Worm (Caenorhabditis elegans): ENCODE results near the gene F23B12.4.

F23B12.4 gene

DNA sequence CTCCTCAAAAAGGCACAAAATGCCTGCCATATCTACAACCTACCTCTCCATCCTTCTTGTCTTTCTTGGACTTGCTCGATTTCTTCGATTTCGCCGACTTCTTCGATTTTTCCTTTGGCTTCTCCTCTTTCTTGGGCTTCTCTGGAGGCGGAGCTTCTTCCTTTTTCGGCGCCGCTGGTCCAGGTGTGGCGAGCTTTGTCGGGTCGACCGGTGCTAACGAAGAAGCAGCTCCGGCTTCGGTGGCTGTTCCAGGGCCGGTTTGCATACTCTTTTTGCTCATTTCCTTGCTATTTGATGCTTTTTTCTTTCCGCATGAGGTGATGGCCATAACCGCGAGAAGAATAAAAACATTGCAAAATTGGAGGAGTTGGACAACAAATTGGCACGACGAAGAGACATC is 39.6 kb downstream of the F23B12.4 start:
- TF ChIP-seq mdl-1 (tag; optimal IDR thresholded peaks at IDR 0.05), result no peak

DNA sequence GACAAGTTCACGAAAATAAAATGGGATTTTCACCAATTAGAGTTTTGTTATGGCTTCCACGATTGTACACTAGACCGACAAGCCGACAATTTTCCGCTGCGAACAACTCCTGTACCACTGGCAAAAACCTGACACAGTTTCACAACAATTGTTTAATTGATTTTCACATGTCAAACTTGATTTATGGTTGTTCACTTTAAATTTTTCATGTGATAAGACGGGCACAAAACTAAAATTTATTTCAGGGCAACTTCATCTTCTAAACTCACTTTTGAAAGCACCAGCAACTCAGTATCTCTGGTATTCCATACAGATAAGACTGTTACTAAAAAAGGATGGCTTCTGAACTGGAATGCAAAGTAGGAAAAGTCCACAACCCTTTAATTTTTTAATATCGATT is 40.5 kb downstream of the F23B12.4 start, which contains the start of gene R02D5.7:
Gene R02D5.7 (minus strand): TSS at position 101 of the 400 bp plus-strand sequence.
- TF ChIP-seq fos-1 (tag; optimal IDR thresholded peaks at IDR 0.05) (no peak), nhr-10 (tag; optimal IDR thresholded peaks at IDR 0.05) (no peak), F13H6.1 (tag; optimal IDR thresholded peaks at IDR 0.05) (no peak), sem-4 (tag; optimal IDR thresholded peaks at IDR 0.05) (no peak), R02D3.7 (tag; optimal IDR thresholded peaks at IDR 0.05) (no peak), alr-1 (tag; optimal IDR thresholded peaks at IDR 0.05) (no peak)

DNA sequence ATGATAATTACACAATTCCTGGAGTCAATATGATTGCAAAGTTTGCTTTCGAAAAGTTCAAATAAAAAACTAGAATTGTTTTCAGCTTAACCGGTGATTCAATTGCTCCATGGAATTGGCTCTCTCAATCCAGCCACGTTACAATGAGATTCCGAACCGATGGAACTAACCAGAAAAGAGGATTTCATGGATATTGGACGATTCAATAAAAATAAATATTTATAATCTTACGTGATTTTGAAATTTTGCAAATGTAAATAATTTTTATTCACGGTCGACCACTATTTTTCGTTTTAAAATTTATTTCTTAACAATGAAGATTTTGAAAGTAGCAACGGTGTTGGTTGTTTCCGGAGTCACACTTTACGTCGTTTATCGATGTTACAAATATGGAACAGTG is 41.0 kb downstream of the F23B12.4 start, which contains the start of gene R02D5.10:
Gene R02D5.10 (plus strand): TSS at position 301 of the 400 bp plus-strand sequence.
- TF ChIP-seq sem-4 (tag; optimal IDR thresholded peaks at IDR 0.05) (no peak), ceh-16 (tag; optimal IDR thresholded peaks at IDR 0.05) (no peak), blmp-1 (tag; optimal IDR thresholded peaks at IDR 0.05; ENCODE audit: insufficient read depth) (no peak), dmd-4 (tag; optimal IDR thresholded peaks at IDR 0.05) (no peak), unc-62 (GFP tag; optimal IDR thresholded peaks at IDR 0.05) (no peak), unc-55 (GFP tag; optimal IDR thresholded peaks at IDR 0.05) (no peak), nhr-23 (tag; optimal IDR thresholded peaks at IDR 0.05) (no peak), Y55F3AM.14 (GFP tag; optimal IDR thresholded peaks at IDR 0.05) (no peak)

DNA sequence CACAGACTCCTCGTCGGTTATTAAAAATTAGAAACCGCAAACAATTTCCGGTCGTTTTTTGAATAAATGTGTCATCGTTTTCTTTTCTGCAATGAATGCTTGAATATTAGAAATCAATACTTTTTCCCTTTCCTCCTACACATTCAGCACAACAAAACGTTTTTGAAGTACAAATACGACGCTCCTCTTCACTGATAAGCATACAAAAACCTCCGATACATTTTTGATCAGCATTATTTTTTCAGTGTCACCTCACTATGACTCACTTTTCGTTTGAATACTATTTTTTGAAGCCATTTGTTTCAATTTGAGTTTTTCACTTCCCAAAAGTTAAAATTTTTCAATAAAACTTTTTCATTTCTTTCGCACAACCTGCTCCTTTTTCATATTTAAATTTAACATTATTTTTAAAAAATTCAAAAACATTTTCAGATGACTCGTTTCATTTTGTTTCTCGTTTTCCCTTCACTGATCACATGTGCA is 41.8 kb downstream of the F23B12.4 start, which contains the start of gene R02D5.3:
Gene R02D5.3 (plus strand): TSS at position 433 of the 483 bp plus-strand sequence.
- no peak for TF ChIP-seq unc-55 (GFP tag; optimal IDR thresholded peaks at IDR 0.05)
- TF ChIP-seq fos-1 (tag; optimal IDR thresholded peaks at IDR 0.05), result peak; percentile 96
- TF ChIP-seq skn-1 (tag; optimal IDR thresholded peaks at IDR 0.05), result peak; percentile 61

DNA sequence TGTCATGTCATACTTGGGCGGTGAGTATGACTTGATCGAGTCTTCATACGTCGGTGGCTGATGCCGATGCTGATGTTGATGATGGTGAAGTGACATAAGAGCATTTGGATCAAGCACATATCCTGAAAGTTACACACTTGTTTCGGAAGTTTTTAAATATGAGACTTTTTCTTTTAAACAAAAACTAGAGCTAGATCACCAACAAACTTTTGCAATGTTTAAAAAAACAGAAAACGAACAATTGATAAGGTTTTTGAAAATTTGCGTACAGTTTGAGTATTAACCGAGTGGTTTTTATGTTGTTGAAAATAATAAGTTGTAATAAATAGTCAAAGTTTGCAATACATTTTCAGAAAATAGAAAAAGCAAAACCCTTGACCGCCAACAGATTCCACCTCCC is 43.6 kb downstream of the F23B12.4 start, which contains the start of gene R02D5.4:
Gene R02D5.4 (minus strand): TSS at position 101 of the 400 bp plus-strand sequence.
- TF ChIP-seq mab-5 (tag; optimal IDR thresholded peaks at IDR 0.05) (no peak), unc-62 (GFP tag; optimal IDR thresholded peaks at IDR 0.05) (no peak), dmd-4 (tag; optimal IDR thresholded peaks at IDR 0.05) (no peak), Y55F3AM.14 (GFP tag; optimal IDR thresholded peaks at IDR 0.05) (no peak), nhr-129 (tag; optimal IDR thresholded peaks at IDR 0.05) (no peak), lin-39 (tag; optimal IDR thresholded peaks at IDR 0.05) (no peak), egl-27 (tag; optimal IDR thresholded peaks at IDR 0.05) (no peak), skn-1 (tag; optimal IDR thresholded peaks at IDR 0.05) (no peak), nhr-77 (tag; optimal IDR thresholded peaks at IDR 0.05) (no peak), nhr-11 (tag; optimal IDR thresholded peaks at IDR 0.05) (no peak), nhr-10 (tag; optimal IDR thresholded peaks at IDR 0.05) (no peak), sma-3 (GFP tag; optimal IDR thresholded peaks at IDR 0.05) (no peak), ama-1 (optimal IDR thresholded peaks at IDR 0.05) (no peak), mdl-1 (tag; optimal IDR thresholded peaks at IDR 0.05) (no peak)

DNA sequence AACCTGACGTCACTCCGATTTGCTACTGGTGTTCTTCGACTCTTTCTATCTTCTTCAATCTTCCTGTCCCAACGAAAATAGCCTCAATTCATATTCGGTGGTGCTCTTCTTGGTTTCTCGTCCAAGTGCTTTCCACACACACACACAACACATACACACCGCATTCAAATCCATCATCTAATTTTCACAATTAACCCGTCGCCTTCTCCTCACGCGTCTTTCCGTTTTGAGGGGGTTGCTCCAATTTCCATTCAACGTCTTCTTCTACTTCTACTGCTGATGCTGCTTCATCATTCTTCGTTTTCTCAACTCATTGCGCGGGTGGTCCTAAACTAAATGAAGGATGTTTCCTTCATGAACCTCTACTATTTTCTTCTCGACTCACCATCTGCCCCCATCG is 50.2 kb downstream of the F23B12.4 start:
- no peak for TF ChIP-seq fos-1 (tag; optimal IDR thresholded peaks at IDR 0.05)
- no peak for TF ChIP-seq ZK546.5 (tag; optimal IDR thresholded peaks at IDR 0.05)
- no peak for TF ChIP-seq unc-62 (GFP tag; optimal IDR thresholded peaks at IDR 0.05)
- no peak for TF ChIP-seq elt-3 (tag; optimal IDR thresholded peaks at IDR 0.05)
- TF ChIP-seq unc-39 (tag; optimal IDR thresholded peaks at IDR 0.05), result no peak
- no peak for TF ChIP-seq elt-1 (tag; optimal IDR thresholded peaks at IDR 0.05)
- TF ChIP-seq peb-1 (tag; optimal IDR thresholded peaks at IDR 0.05), result no peak
- TF ChIP-seq snpc-4 (tag; optimal IDR thresholded peaks at IDR 0.05), result no peak
- no peak for TF ChIP-seq nhr-10 (tag; optimal IDR thresholded peaks at IDR 0.05)
- TF ChIP-seq F13H6.1 (tag; optimal IDR thresholded peaks at IDR 0.05), result no peak
- no peak for TF ChIP-seq nhr-6 (tag; optimal IDR thresholded peaks at IDR 0.05)
- no peak for TF ChIP-seq sem-4 (tag; optimal IDR thresholded peaks at IDR 0.05)
- TF ChIP-seq lin-13 (GFP tag; optimal IDR thresholded peaks at IDR 0.05), result no peak
- no peak for TF ChIP-seq unc-55 (GFP tag; optimal IDR thresholded peaks at IDR 0.05)
- TF ChIP-seq blmp-1 (tag; optimal IDR thresholded peaks at IDR 0.05; ENCODE audit: insufficient read depth), result no peak
- TF ChIP-seq nhr-11 (tag; optimal IDR thresholded peaks at IDR 0.05), result no peak
- TF ChIP-seq ceh-16 (tag; optimal IDR thresholded peaks at IDR 0.05), result no peak
- no peak for TF ChIP-seq mdl-1 (tag; optimal IDR thresholded peaks at IDR 0.05)
- TF ChIP-seq ztf-11 (tag; optimal IDR thresholded peaks at IDR 0.05), result no peak
- no peak for TF ChIP-seq lsy-2 (tag; optimal IDR thresholded peaks at IDR 0.05)
